Worm (Caenorhabditis elegans): ENCODE results near the gene C50C3.5.

The C50C3.5 gene

DNA sequence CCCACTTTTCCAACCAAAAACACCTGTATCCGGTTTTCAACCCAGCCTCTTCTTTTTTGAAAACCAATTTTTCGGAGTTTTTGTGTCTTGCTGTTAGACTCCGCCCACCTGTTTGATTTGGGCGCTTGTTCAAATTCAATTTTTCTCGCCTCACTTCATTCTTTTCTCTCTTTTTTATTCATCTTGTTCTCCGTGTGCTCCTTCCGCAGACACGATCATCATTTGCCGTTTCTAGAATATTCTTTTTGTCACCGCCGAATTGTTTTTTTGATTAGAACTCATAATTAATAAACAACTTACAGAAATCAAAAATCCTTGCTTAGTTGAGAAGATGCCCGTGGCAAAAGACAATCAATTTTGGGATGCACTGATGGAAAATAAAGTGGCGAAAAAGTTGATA, at the start of gene C50C3.5:
C50C3.5 (plus strand) TSS at position 301 of the 400 bp plus-strand sequence.
- TF ChIP-seq pha-2 (tag; optimal IDR thresholded peaks at IDR 0.05) (no peak), eyg-1 (tag; optimal IDR thresholded peaks at IDR 0.05) (no peak), dve-1 (tag; optimal IDR thresholded peaks at IDR 0.05) (no peak), sox-2 (GFP tag; IDR thresholded peaks at IDR 0.05) (no peak), pha-4 (tag; optimal IDR thresholded peaks at IDR 0.05) (no peak), ahr-1 (tag; optimal IDR thresholded peaks at IDR 0.05) (no peak), ets-4 (tag; optimal IDR thresholded peaks at IDR 0.05) (no peak), madf-2 (tag; optimal IDR thresholded peaks at IDR 0.05) (no peak), fax-1 (tag; optimal IDR thresholded peaks at IDR 0.05) (no peak), hlh-30 (tag; optimal IDR thresholded peaks at IDR 0.05; ENCODE audit: insufficient read depth) (no peak), ceh-34 (tag; optimal IDR thresholded peaks at IDR 0.05) (no peak)

DNA sequence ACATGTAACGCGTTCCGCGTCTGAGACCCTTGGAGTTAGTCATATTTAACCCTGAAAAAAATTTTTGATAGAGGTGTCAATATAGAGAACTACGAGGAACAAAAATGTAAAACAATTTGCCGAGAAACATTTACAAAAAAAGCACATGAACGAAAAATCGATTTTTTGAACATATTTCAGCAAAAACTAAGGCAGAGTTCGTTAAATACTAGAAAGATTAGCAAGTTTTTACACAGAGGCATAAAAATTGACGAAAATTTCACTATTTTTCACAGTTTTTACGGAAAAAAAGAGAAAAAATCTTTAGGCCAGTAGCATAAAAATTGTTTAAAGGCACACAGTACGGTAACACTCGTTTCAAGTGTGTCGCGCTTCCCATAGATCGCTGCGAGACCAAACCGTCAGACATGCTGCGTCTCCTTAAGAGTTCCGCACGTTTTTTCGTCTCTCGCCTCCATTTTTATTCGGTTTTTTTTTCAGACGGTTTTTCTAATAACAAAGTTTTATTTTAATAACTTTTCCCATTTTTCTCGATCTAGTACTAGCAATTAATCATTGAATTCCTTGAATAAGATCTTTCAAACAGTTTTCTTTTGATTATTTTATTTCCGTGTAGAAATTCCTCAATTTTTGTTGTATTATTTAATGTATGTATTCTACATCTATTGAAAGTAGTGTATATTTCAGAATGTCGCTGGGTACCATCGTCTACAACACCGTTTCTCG, 48.7 kb upstream of the C50C3.5 start, which contains the start of the genes rpl-21 and C14B9.10:
rpl-21 (minus strand) TSS at position 51 of the 726 bp plus-strand sequence.
C14B9.10 (plus strand) TSS at position 676 of the 726 bp plus-strand sequence.
- TF ChIP-seq hlh-13 (GFP tag; optimal IDR thresholded peaks at IDR 0.05), result no peak
- no peak for TF ChIP-seq ref-2 (tag; optimal IDR thresholded peaks at IDR 0.05)
- TF ChIP-seq npax-4 (tag; optimal IDR thresholded peaks at IDR 0.05), result no peak
- no peak for TF ChIP-seq hlh-15 (tag; optimal IDR thresholded peaks at IDR 0.05)
- no peak for TF ChIP-seq pha-2 (tag; optimal IDR thresholded peaks at IDR 0.05)
- TF ChIP-seq elt-2 (tag; optimal IDR thresholded peaks at IDR 0.05), result peak; percentile 23
- no peak for TF ChIP-seq ceh-6 (GFP tag; optimal IDR thresholded peaks at IDR 0.05)
- no peak for TF ChIP-seq hlh-8 (tag; optimal IDR thresholded peaks at IDR 0.05)
- TF ChIP-seq nhr-232 (tag; optimal IDR thresholded peaks at IDR 0.05), result no peak
- TF ChIP-seq tbx-2 (tag; optimal IDR thresholded peaks at IDR 0.05), result peak; percentile 49
- TF ChIP-seq ceh-48 (tag; optimal IDR thresholded peaks at IDR 0.05), result no peak
- TF ChIP-seq pag-3 (tag; optimal IDR thresholded peaks at IDR 0.05; ENCODE audit: borderline replicate concordance), result no peak
- no peak for TF ChIP-seq fax-1 (tag; optimal IDR thresholded peaks at IDR 0.05)
- TF ChIP-seq elt-4 (tag; optimal IDR thresholded peaks at IDR 0.05), result no peak
- TF ChIP-seq lin-11 (tag; optimal IDR thresholded peaks at IDR 0.05), result no peak
- TF ChIP-seq dve-1 (tag; optimal IDR thresholded peaks at IDR 0.05), result peak; percentile 28
- no peak for TF ChIP-seq ahr-1 (tag; optimal IDR thresholded peaks at IDR 0.05)
- no peak for TF ChIP-seq gmeb-2 (tag; optimal IDR thresholded peaks at IDR 0.05)
- no peak for TF ChIP-seq eyg-1 (tag; optimal IDR thresholded peaks at IDR 0.05)
- TF ChIP-seq sox-4 (tag; optimal IDR thresholded peaks at IDR 0.05), result no peak
- no peak for TF ChIP-seq odd-2 (tag; optimal IDR thresholded peaks at IDR 0.05)
- peak; percentile 27 for TF ChIP-seq ceh-18 (tag; optimal IDR thresholded peaks at IDR 0.05)
- TF ChIP-seq nhr-11 (tag; optimal IDR thresholded peaks at IDR 0.05), result no peak
- peak; percentile 64 for TF ChIP-seq ceh-31 (tag; optimal IDR thresholded peaks at IDR 0.05)
- TF ChIP-seq lim-6 (tag; optimal IDR thresholded peaks at IDR 0.05), result no peak
- no peak for TF ChIP-seq ets-4 (tag; optimal IDR thresholded peaks at IDR 0.05)
- TF ChIP-seq sdc-2 (tag; optimal IDR thresholded peaks at IDR 0.05), result no peak
- TF ChIP-seq unc-3 (GFP tag; conservative IDR thresholded peaks at IDR 0.05), result no peak
- TF ChIP-seq unc-3 (tag; optimal IDR thresholded peaks at IDR 0.05), result no peak
- TF ChIP-seq hlh-30 (tag; optimal IDR thresholded peaks at IDR 0.05; ENCODE audit: insufficient read depth), result peak; percentile 46
- TF ChIP-seq ceh-30 (tag; optimal IDR thresholded peaks at IDR 0.05), result no peak
- no peak for TF ChIP-seq pat-9 (tag; optimal IDR thresholded peaks at IDR 0.05)
- no peak for TF ChIP-seq sox-2 (GFP tag; IDR thresholded peaks at IDR 0.05)
- no peak for TF ChIP-seq T23F11.4 (GFP tag; optimal IDR thresholded peaks at IDR 0.05)
- TF ChIP-seq ceh-9 (tag; optimal IDR thresholded peaks at IDR 0.05), result no peak
- no peak for TF ChIP-seq hlh-6 (tag; optimal IDR thresholded peaks at IDR 0.05)
- peak; percentile 73 for TF ChIP-seq unc-55 (GFP tag; optimal IDR thresholded peaks at IDR 0.05)
- TF ChIP-seq nfya-1 (tag; optimal IDR thresholded peaks at IDR 0.05), result peak; percentile 92
- TF ChIP-seq fkh-6 (tag; optimal IDR thresholded peaks at IDR 0.05), result no peak
- no peak for TF ChIP-seq ttx-3 (tag; optimal IDR thresholded peaks at IDR 0.05)
- TF ChIP-seq Y22D7AL.16 (tag; optimal IDR thresholded peaks at IDR 0.05), result no peak
- TF ChIP-seq syd-9 (tag; optimal IDR thresholded peaks at IDR 0.05), result no peak
- TF ChIP-seq unc-42 (tag; optimal IDR thresholded peaks at IDR 0.05), result peak; percentile 61

Data from whole organism, late embryonic.